Worm (Caenorhabditis elegans): ENCODE measurements around the gene dhs-25.
A peak's percentile ranks its signal among the peaks of the same experiment; 100 is the strongest.

The dhs-25 gene

ce11 chrX:1516574-1516973 is 30.2 kb downstream of the dhs-25 start:
- TF ChIP-seq zag-1 (tag; optimal IDR thresholded peaks at IDR 0.05), result no peak
- TF ChIP-seq unc-39 (tag; optimal IDR thresholded peaks at IDR 0.05), result no peak
- no peak for TF ChIP-seq ceh-9 (tag; optimal IDR thresholded peaks at IDR 0.05)
- no peak for TF ChIP-seq lin-39 (tag; optimal IDR thresholded peaks at IDR 0.05)
- no peak for TF ChIP-seq lsy-12 (tag; optimal IDR thresholded peaks at IDR 0.05)
- TF ChIP-seq snpc-4 (tag; optimal IDR thresholded peaks at IDR 0.05), result peak; percentile 16

DNA sequence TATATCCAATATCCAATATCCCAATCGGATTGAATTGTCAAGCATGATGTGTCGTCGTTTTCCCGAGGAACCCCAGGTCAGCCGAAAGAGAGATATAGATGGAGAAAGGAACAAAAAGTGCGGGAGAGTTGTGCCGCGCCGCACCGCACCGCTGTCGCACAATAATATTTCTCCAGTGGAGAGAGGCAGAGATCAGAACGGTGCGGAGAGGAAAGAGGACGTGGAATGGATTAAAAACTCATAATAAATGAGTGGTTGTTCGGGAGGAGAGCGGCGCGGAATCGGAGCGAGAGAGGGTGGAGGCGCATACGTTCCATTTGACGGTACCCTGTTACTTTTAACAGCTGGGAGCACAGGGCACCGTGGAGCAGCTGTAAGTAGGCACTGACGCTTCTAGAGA is 31.2 kb downstream of the dhs-25 start:
- TF ChIP-seq unc-62 (GFP tag; optimal IDR thresholded peaks at IDR 0.05) (no peak), hmg-11 (tag; optimal IDR thresholded peaks at IDR 0.05) (peak; percentile 3), lin-15B (tag; optimal IDR thresholded peaks at IDR 0.05) (no peak), elt-1 (tag; optimal IDR thresholded peaks at IDR 0.05) (no peak), nhr-23 (tag; optimal IDR thresholded peaks at IDR 0.05) (peak; percentile 1), nfya-1 (tag; optimal IDR thresholded peaks at IDR 0.05; ENCODE audit: insufficient read depth) (no peak), egl-27 (tag; optimal IDR thresholded peaks at IDR 0.05) (no peak), nhr-12 (tag; optimal IDR thresholded peaks at IDR 0.05) (no peak), fkh-2 (tag; optimal IDR thresholded peaks at IDR 0.05) (no peak), fkh-10 (GFP tag; optimal IDR thresholded peaks at IDR 0.05) (no peak), nhr-11 (tag; optimal IDR thresholded peaks at IDR 0.05) (no peak)

DNA sequence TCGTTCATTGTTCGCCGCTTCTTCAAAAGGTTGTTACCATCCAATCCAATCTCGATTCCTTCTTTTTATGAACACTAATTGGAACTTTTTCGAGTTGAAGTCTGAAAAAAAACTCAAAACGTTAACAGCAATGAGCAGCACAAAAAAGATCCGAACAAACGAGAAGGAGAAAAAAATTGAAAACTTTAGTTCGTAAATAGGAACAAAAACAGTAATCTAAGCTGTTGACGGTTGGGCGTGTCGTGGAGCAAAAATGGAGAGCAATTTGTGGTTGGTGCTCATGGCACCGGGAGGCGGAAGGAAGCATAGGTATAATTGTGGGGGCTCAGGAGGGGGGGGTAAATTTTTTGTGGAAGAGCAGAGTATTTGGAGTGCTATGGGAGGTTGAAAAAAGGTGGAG is 35.1 kb downstream of the dhs-25 start, which contains the start of gene toca-1:
Gene toca-1, minus strand, starts transcription at position 101 of the 400 bp plus-strand sequence.
- TF ChIP-seq daf-12 (tag; optimal IDR thresholded peaks at IDR 0.05) (no peak), nhr-11 (tag; optimal IDR thresholded peaks at IDR 0.05) (no peak), nhr-25 (tag; optimal IDR thresholded peaks at IDR 0.05) (no peak), egl-27 (tag; optimal IDR thresholded peaks at IDR 0.05) (no peak), mdl-1 (tag; optimal IDR thresholded peaks at IDR 0.05) (no peak)

DNA sequence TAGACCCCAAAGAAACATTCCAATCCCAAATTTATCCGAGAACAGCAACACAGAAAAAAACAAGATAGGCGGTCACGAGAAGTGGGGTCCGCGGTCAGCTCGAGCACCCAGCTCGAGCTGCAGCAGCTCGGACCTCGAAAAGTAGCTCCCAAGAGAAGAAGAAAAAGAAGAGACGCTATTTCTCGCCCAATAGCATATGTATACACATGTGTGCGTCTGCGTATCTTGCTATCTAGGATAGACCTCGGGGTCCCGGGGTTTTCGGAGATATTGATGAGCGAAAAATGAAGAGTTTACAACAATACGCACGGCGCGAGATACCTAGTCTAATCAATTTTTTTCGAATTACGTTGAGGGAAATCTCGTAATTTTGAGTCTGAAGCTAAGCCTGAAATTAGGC is 35.7 kb downstream of the dhs-25 start:
- no peak for TF ChIP-seq fos-1 (tag; optimal IDR thresholded peaks at IDR 0.05)
- no peak for TF ChIP-seq eor-1 (tag; optimal IDR thresholded peaks at IDR 0.05)
- TF ChIP-seq nfya-1 (tag; optimal IDR thresholded peaks at IDR 0.05; ENCODE audit: insufficient read depth), result peak; percentile 57
- TF ChIP-seq lin-39 (tag; optimal IDR thresholded peaks at IDR 0.05), result peak; percentile 71
- TF ChIP-seq lin-15B (tag; optimal IDR thresholded peaks at IDR 0.05), result peak; percentile 5
- peak; percentile 35 for TF ChIP-seq hmg-11 (tag; optimal IDR thresholded peaks at IDR 0.05)
- no peak for TF ChIP-seq nhr-77 (tag; optimal IDR thresholded peaks at IDR 0.05)

DNA sequence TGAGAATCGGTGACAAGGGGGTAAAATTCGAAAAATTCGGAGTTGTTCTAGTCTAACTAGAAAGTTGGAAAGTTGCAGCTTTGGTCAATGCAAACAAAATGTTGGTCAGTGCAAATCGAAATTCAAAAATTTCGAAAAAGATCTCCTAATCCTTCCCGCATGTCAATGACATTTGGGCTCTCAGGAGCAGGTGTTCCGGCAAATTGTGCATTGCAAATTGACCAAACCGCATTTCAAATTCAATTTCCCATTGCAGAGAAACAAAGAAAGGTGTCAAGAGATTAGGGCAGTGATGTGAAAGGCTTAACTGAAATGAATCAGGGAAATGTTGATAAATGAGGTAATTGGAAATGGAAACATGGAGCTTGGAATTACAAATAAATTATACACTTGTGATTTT is 36.9 kb downstream of the dhs-25 start:
- TF ChIP-seq nhr-12 (tag; optimal IDR thresholded peaks at IDR 0.05), result no peak

ce11 chrX:1524559-1524958 is 38.2 kb downstream of the dhs-25 start:
- peak; percentile 34 for TF ChIP-seq pha-4 (tag; optimal IDR thresholded peaks at IDR 0.05)
- peak; percentile 84 for TF ChIP-seq lin-39 (tag; optimal IDR thresholded peaks at IDR 0.05)
- peak; percentile 64 for TF ChIP-seq egl-5 (tag; optimal IDR thresholded peaks at IDR 0.05)
- TF ChIP-seq mdl-1 (tag; optimal IDR thresholded peaks at IDR 0.05), result no peak
- TF ChIP-seq lsy-12 (tag; optimal IDR thresholded peaks at IDR 0.05), result peak; percentile 41
- TF ChIP-seq ZK546.5 (tag; optimal IDR thresholded peaks at IDR 0.05), result no peak
- no peak for TF ChIP-seq nhr-76 (tag; optimal IDR thresholded peaks at IDR 0.05)
- TF ChIP-seq daf-12 (tag; optimal IDR thresholded peaks at IDR 0.05), result no peak
- no peak for TF ChIP-seq nhr-67 (tag; optimal IDR thresholded peaks at IDR 0.05)
- no peak for TF ChIP-seq ceh-16 (tag; optimal IDR thresholded peaks at IDR 0.05)
- peak; percentile 19 for TF ChIP-seq nhr-25 (tag; optimal IDR thresholded peaks at IDR 0.05)
- TF ChIP-seq ztf-11 (tag; optimal IDR thresholded peaks at IDR 0.05), result no peak
- peak; percentile 62 for TF ChIP-seq nhr-23 (tag; optimal IDR thresholded peaks at IDR 0.05)
- peak; percentile 44 for TF ChIP-seq hmg-11 (tag; optimal IDR thresholded peaks at IDR 0.05)
- no peak for TF ChIP-seq mml-1 (tag; optimal IDR thresholded peaks at IDR 0.05)
- TF ChIP-seq unc-39 (tag; optimal IDR thresholded peaks at IDR 0.05), result no peak
- TF ChIP-seq pqm-1 (tag; optimal IDR thresholded peaks at IDR 0.05), result no peak
- TF ChIP-seq ama-1 (optimal IDR thresholded peaks at IDR 0.05), result peak; percentile 26
- no peak for TF ChIP-seq snpc-4 (tag; optimal IDR thresholded peaks at IDR 0.05)
- peak; percentile 59 for TF ChIP-seq nfya-1 (tag; optimal IDR thresholded peaks at IDR 0.05; ENCODE audit: insufficient read depth)
